Worm (Caenorhabditis elegans) whole organism, L4 larva: ENCODE data around the gene wdr-60.

Source experiments
- Y48G9A.11 ChIP-seq: fragments of 200-800 bp; sonication (Bioruptor generic); IDR thresholded peaks from 2 replicates; pipeline ENCODE4 v1.3.6; 2022; ENCODE audit warnings: missing genetic modification reagents, missing genetic modification characterization, missing compliant biosample characterization
- Y5F2A.4 ChIP-seq: fragments of 200-800 bp; sonication (Bioruptor generic); optimal IDR thresholded peaks from 2 replicates; lab custom pipeline; 2018; ENCODE audit warnings: mild to moderate bottlenecking, missing genetic modification characterization, missing compliant biosample characterization
- aha-1 ChIP-seq: fragments of 150-350 bp; peaks from one replicate; lab custom pipeline; 2014; ENCODE audit warnings: missing biosample characterization, missing genetic modification characterization
- ceh-28 ChIP-seq: fragments of 150-350 bp; optimal IDR thresholded peaks from 2 replicates; lab custom pipeline; 2014; ENCODE audit warnings: missing biosample characterization, missing genetic modification reagents, missing genetic modification characterization
- ceh-32 ChIP-seq: sonication (generic microtip); optimal IDR thresholded peaks from 2 replicates; lab custom pipeline; 2016; ENCODE audit warnings: mild to moderate bottlenecking, missing genetic modification characterization, missing compliant biosample characterization; ENCODE audit not compliant: poor library complexity
- ceh-44 ChIP-seq: fragments of 200-800 bp; sonication (Bioruptor generic); IDR thresholded peaks from 2 replicates; pipeline ENCODE4 v1.3.6; 2022; ENCODE audit warnings: missing genetic modification reagents, missing genetic modification characterization, missing compliant biosample characterization
- cey-2 ChIP-seq: sonication (generic microtip); optimal IDR thresholded peaks from 3 replicates; lab custom pipeline; 2017; ENCODE audit warnings: missing genetic modification characterization, mild to moderate bottlenecking, missing compliant biosample characterization, antibody characterized with exemption, borderline replicate concordance; ENCODE audit not compliant: insufficient read depth
- daf-16 ChIP-seq, 3 experiments: sonication (generic microtip); optimal IDR thresholded peaks; 2 replicates each; lab custom pipeline; 2016 to 2017; ENCODE audit warnings: missing genetic modification characterization in 3 of 3, missing genetic modification reagents in 3 of 3, mild to moderate bottlenecking in 2 of 3, missing compliant biosample characterization in 2 of 3, missing biosample characterization in 1 of 3, moderate library complexity in 1 of 3
- daf-8 ChIP-seq: fragments of 200-800 bp; sonication (Bioruptor generic); IDR thresholded peaks from 2 replicates; pipeline ENCODE4 v1.3.6; 2022; ENCODE audit warnings: missing genetic modification characterization, missing compliant biosample characterization
- gei-8 ChIP-seq: fragments of 200-800 bp; sonication (Bioruptor generic); optimal IDR thresholded peaks from 2 replicates; lab custom pipeline; 2018; ENCODE audit warnings: mild to moderate bottlenecking, missing genetic modification characterization, missing compliant biosample characterization
- lin-1 ChIP-seq: fragments of 200-800 bp; sonication (Bioruptor generic); IDR thresholded peaks from 2 replicates; pipeline ENCODE4 v1.3.6; 2022; ENCODE audit warnings: missing genetic modification reagents, missing genetic modification characterization, missing compliant biosample characterization
- lin-38 ChIP-seq: fragments of 200-800 bp; sonication (Bioruptor generic); IDR thresholded peaks from 2 replicates; pipeline ENCODE4 v1.3.6; 2022; ENCODE audit warnings: missing genetic modification reagents, missing genetic modification characterization, missing compliant biosample characterization
- lin-39 ChIP-seq: fragments of 150-350 bp; optimal IDR thresholded peaks from 2 replicates; lab custom pipeline; 2014; ENCODE audit warnings: missing biosample characterization, missing genetic modification reagents, missing genetic modification characterization
- lsy-2 ChIP-seq, 2 experiments: fragments of 150-350 bp in 1 of 2; sonication (generic microtip) in 1 of 2; optimal IDR thresholded peaks; 2 replicates each; lab custom pipeline; 2014 to 2017; ENCODE audit warnings: missing biosample characterization in 2 of 2, missing genetic modification characterization in 2 of 2
- madf-5 ChIP-seq, 2 experiments: fragments of 200-800 bp; sonication (Bioruptor generic); IDR thresholded peaks; 2 replicates each; pipeline ENCODE4 v1.3.6; 2022; ENCODE audit warnings: missing compliant biosample characterization in 2 of 2, missing genetic modification characterization in 2 of 2
- madf-9 ChIP-seq: fragments of 200-800 bp; sonication (Bioruptor generic); conservative IDR thresholded peaks from 2 replicates; pipeline ENCODE4 v1.3.6; 2022; ENCODE audit warnings: missing genetic modification reagents, missing genetic modification characterization, missing compliant biosample characterization
- mdt-29 ChIP-seq: fragments of 200-800 bp; sonication (Bioruptor generic); IDR thresholded peaks from 2 replicates; pipeline ENCODE4 v1.3.6; 2022; ENCODE audit warnings: missing genetic modification reagents, missing genetic modification characterization, missing compliant biosample characterization
- nhr-10 ChIP-seq: fragments of 150-350 bp; optimal IDR thresholded peaks from 2 replicates; lab custom pipeline; 2014; ENCODE audit warnings: missing biosample characterization, missing genetic modification characterization
- nhr-11 ChIP-seq: fragments of 150-350 bp; optimal IDR thresholded peaks from 2 replicates; lab custom pipeline; 2014; ENCODE audit warnings: missing biosample characterization, missing genetic modification characterization
- nhr-111 ChIP-seq: fragments of 200-800 bp; sonication (Bioruptor generic); optimal IDR thresholded peaks from 2 replicates; lab custom pipeline; 2018; ENCODE audit warnings: mild to moderate bottlenecking, missing genetic modification characterization, missing compliant biosample characterization
- nhr-237 ChIP-seq: sonication (generic microtip); optimal IDR thresholded peaks from 2 replicates; lab custom pipeline; 2017; ENCODE audit warnings: missing biosample characterization, missing genetic modification characterization
- nhr-28 ChIP-seq: fragments of 150-350 bp; optimal IDR thresholded peaks from 2 replicates; lab custom pipeline; 2014; ENCODE audit warnings: missing biosample characterization, missing genetic modification characterization
- nhr-48 ChIP-seq: sonication (generic microtip); optimal IDR thresholded peaks from 2 replicates; lab custom pipeline; 2016; ENCODE audit warnings: mild to moderate bottlenecking, missing genetic modification characterization, missing compliant biosample characterization
- set-16 ChIP-seq: fragments of 200-800 bp; sonication (Bioruptor generic); IDR thresholded peaks from 2 replicates; pipeline ENCODE4 v1.3.6; 2022; ENCODE audit warnings: missing genetic modification reagents, missing genetic modification characterization, missing compliant biosample characterization
- skn-1 ChIP-seq: fragments of 150-350 bp; optimal IDR thresholded peaks from 2 replicates; lab custom pipeline; 2014; ENCODE audit warnings: missing biosample characterization, missing genetic modification characterization
- unc-62 ChIP-seq, 3 experiments: fragments of 150-350 bp in 1 of 3; sonication (generic microtip); optimal IDR thresholded peaks in 2 of 3; peaks in 1 of 3; 1 replicate in 1 of 3; 2 replicates in 2 of 3; lab custom pipeline; 2014 to 2017; ENCODE audit warnings: missing biosample characterization in 3 of 3, missing genetic modification characterization in 3 of 3, missing genetic modification reagents in 3 of 3, missing genotype in 1 of 3
- zag-1 ChIP-seq: fragments of 150-350 bp; optimal IDR thresholded peaks from 2 replicates; lab custom pipeline; 2014; ENCODE audit warnings: missing biosample characterization, missing genetic modification characterization
- zfp-2 ChIP-seq: sonication (generic microtip); optimal IDR thresholded peaks from 2 replicates; lab custom pipeline; 2016; ENCODE audit warnings: mild to moderate bottlenecking, missing genetic modification characterization, missing compliant biosample characterization
- zfp-3 ChIP-seq: fragments of 200-800 bp; sonication (Bioruptor generic); conservative IDR thresholded peaks from 2 replicates; pipeline ENCODE4 v1.3.6; 2022; ENCODE audit warnings: missing genetic modification reagents, missing genetic modification characterization, missing compliant biosample characterization
- zip-11 ChIP-seq: fragments of 200-800 bp; sonication (Bioruptor generic); IDR thresholded peaks from 2 replicates; pipeline ENCODE4 v1.3.6; 2022; ENCODE audit warnings: missing genetic modification characterization, missing compliant biosample characterization
- zip-2 ChIP-seq: fragments of 150-350 bp; optimal IDR thresholded peaks from 2 replicates; lab custom pipeline; 2014; ENCODE audit warnings: missing biosample characterization, missing genetic modification characterization

wdr-60 gene

DNA sequence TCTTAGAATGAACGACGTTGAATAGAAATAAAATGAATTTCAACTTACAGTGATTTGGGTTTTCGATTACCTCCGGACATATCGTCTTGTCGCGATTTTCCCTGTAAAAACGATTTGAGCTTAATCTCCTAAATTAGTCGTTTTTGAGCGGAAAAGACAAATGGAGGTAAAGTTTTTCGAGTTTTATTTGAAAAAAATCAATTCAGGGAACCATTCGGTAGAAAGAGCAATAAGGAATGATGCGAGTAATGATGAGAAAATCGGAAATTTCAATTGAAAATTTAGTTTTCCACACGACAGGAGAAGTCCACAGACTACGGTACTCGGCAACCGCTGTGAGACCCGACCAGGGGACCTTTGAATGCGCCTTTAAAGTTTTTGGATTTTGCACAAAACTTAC, 15.2 kb downstream of the wdr-60 start, which contains the start of gene R144.10:
Gene R144.10 (minus strand): TSS at position 101 of the 400 bp plus-strand sequence.
- TF ChIP-seq skn-1 = no peak
- no peak for TF ChIP-seq nhr-10
- no peak for TF ChIP-seq daf-8 (GFP tag; lab: Robert Waterston, UW)
- TF ChIP-seq Y48G9A.11 (GFP tag; lab: Robert Waterston, UW) = no peak
- no peak for TF ChIP-seq madf-9 (GFP tag; lab: Robert Waterston, UW)

DNA sequence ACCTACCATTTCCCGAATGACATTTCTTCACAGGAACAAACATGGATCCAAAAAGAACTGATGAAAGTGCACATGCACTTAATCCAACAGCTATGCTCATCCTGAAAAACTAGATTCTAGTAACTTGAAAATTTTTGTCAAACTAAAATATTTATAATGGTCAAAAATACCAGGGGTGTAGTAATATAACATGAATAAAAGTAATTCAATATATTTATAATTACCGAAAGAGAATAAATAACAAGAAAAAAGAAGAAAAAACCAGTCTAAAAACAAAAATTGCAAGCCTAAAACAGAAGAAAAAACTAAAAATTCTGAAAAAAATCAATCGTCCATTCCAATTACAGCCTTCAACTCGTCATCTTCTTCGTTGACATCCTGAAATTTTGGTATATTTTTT, 17.6 kb downstream of the wdr-60 start, which contains the start of gene R144.6:
Gene R144.6 (minus strand): TSS at position 101 of the 400 bp plus-strand sequence.
- TF ChIP-seq nhr-111 (GFP tag; lab: Kevin White, UChicago) (no peak), cey-2 (no peak), lin-1 (GFP tag; lab: Robert Waterston, UW) (no peak), zfp-2 (no peak), lin-39 (tag; lab: Kevin White, UChicago) (no peak), madf-5 (GFP tag; IDR thresholded peaks at IDR 0.05; lab: Robert Waterston, UW) (no peak), zip-2 (no peak), lsy-2 (tag; optimal IDR thresholded peaks at IDR 0.05; lab: Kevin White, UChicago) (no peak), skn-1 (no peak), nhr-48 (no peak), aha-1 (tag; lab: Kevin White, UChicago) (no peak), nhr-11 (tag; lab: Kevin White, UChicago) (no peak), madf-9 (GFP tag; lab: Robert Waterston, UW) (no peak), zip-11 (GFP tag; lab: Robert Waterston, UW) (no peak), unc-62 (GFP tag; optimal IDR thresholded peaks at IDR 0.05 in 1 of 2; lab: Kevin White, UChicago) (no peak), unc-62 (tag; optimal IDR thresholded peaks at IDR 0.05; lab: Kevin White, UChicago) (no peak), zfp-3 (GFP tag; lab: Robert Waterston, UW) (no peak), Y5F2A.4 (GFP tag; lab: Kevin White, UChicago) (no peak), Y48G9A.11 (GFP tag; lab: Robert Waterston, UW) (no peak)

DNA sequence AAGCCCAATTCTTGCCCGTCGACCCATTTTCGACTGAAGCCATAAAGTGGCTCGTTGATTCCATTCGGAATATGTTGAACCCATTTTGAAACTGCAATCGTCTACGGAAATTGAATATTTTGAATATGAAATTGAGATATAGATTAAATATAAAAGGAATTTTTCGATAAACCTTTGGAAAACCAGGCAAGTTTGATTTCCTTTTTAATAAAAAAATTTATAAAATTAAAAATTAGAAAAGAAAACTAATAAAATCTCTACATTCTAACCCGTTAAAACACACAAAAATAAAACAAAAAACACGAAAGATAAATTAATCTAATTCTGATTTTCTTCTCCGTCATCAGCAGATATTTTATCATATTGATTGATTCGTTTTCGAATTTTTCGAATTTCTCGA, 19.9 kb downstream of the wdr-60 start, which contains the start of gene R144.12:
Gene R144.12 (minus strand): TSS at position 101 of the 400 bp plus-strand sequence.
- TF ChIP-seq nhr-11 (tag; lab: Kevin White, UChicago) (no peak), ceh-28 (tag; lab: Kevin White, UChicago) (no peak)

DNA sequence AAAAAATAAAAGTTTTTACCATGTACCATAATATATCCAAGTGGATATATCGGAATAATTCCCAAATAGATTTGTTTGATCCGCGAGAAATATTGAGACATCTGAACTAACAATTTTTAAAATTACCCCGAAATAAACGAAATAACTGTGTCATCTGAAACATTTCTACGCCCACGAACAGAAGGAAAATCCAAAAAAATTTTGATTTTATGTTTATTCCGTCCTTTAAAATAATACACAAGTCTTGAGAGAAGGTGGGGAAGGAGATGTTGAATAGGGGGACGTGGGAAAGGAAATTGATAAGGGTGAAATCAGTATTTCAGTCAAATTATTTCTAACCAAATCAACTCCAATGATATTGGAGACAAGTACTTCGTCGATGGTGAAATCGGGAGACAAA, 21.7 kb downstream of the wdr-60 start, which contains the start of gene R144.11:
Gene R144.11 (minus strand): TSS at position 101 of the 400 bp plus-strand sequence.
- no peak for TF ChIP-seq nhr-237 (tag; lab: Kevin White, UChicago)
- TF ChIP-seq ceh-44 = no peak
- no peak for TF ChIP-seq gei-8 (GFP tag; lab: Kevin White, UChicago)
- no peak for TF ChIP-seq nhr-28 (tag; lab: Kevin White, UChicago)
- no peak for TF ChIP-seq zag-1
- TF ChIP-seq madf-9 (GFP tag; lab: Robert Waterston, UW) = no peak
- no peak for TF ChIP-seq daf-16 (GFP tag; optimal IDR thresholded peaks at IDR 0.05; lab: Kevin White, UChicago)
- no peak for TF ChIP-seq daf-16 (tag; optimal IDR thresholded peaks at IDR 0.05; lab: Kevin White, UChicago)

DNA sequence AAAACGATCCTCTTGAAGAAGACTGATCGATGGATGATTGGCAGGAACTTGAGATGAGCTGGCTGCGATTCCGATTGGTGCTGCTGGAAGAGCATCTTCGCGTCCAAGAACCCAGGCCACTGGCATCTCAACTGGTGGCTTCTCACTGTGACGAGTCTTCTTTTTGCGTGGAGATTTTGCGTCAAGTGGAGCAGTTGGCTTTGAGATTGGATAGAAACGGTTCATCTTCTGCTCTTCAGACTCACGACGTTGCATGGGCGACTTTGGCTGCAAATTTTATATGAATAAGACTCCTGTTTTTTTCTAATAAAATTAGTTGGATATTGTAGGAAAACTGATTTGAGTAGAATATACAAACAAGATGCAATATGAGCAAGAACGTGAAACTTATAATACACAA, 23.7 kb downstream of the wdr-60 start:
- peak; percentile 83 for TF ChIP-seq aha-1 (tag; lab: Kevin White, UChicago)
- TF ChIP-seq ceh-32 = no peak
- peak; percentile 13; the same call in 1 of the 2 replicates for TF ChIP-seq set-16 (GFP tag; lab: Robert Waterston, UW)
- TF ChIP-seq unc-62 (GFP tag; optimal IDR thresholded peaks at IDR 0.05 in 1 of 2; lab: Kevin White, UChicago) = peak in 1 of 2 experiments; percentile 96
- no peak for TF ChIP-seq unc-62 (tag; optimal IDR thresholded peaks at IDR 0.05; lab: Kevin White, UChicago)
- TF ChIP-seq mdt-29 = no peak
- TF ChIP-seq lin-38 (GFP tag; lab: Robert Waterston, UW) = peak; percentile 32; the same call in 1 of the 2 replicates
